Worm (Caenorhabditis elegans) whole organism, L1 larva: ENCODE measurements around the gene agxt-1.

Experiments
- C04F5.9 ChIP-seq: sonication (generic microtip); optimal IDR thresholded peaks from 2 replicates; lab custom pipeline; 2016; ENCODE audit warnings: missing genetic modification characterization, missing compliant biosample characterization
- Y116A8C.19 ChIP-seq: sonication (generic microtip); optimal IDR thresholded peaks from 2 replicates; lab custom pipeline; 2016; ENCODE audit warnings: missing compliant biosample characterization, missing genetic modification characterization, borderline replicate concordance
- aha-1 ChIP-seq: fragments of 150-350 bp; optimal IDR thresholded peaks from 2 replicates; lab custom pipeline; 2014; ENCODE audit warnings: missing biosample characterization, missing genetic modification characterization
- blmp-1 ChIP-seq: fragments of 150-350 bp; optimal IDR thresholded peaks from 2 replicates; lab custom pipeline; 2014; ENCODE audit warnings: missing biosample characterization, missing genetic modification characterization
- ceh-63 ChIP-seq: fragments of 200-800 bp; sonication (Bioruptor generic); optimal IDR thresholded peaks from 2 replicates; lab custom pipeline; 2018; ENCODE audit warnings: mild to moderate bottlenecking, missing genetic modification characterization, missing compliant biosample characterization
- ces-1 ChIP-seq: fragments of 150-350 bp; optimal IDR thresholded peaks from 2 replicates; lab custom pipeline; 2014; ENCODE audit warnings: missing biosample characterization, missing genetic modification reagents, missing genetic modification characterization
- dpl-1 ChIP-seq, 3 experiments: fragments of 150-350 bp in 2 of 3; sonication (generic microtip) in 1 of 3; optimal IDR thresholded peaks; 2 replicates each; lab custom pipeline; 2014 to 2017; ENCODE audit warnings: missing biosample characterization in 3 of 3, missing genetic modification characterization in 3 of 3, missing genetic modification reagents in 3 of 3
- dsc-1 ChIP-seq: sonication (generic microtip); optimal IDR thresholded peaks from 2 replicates; lab custom pipeline; 2016; ENCODE audit warnings: mild to moderate bottlenecking, missing genetic modification characterization, missing compliant biosample characterization
- efl-1 ChIP-seq, 4 experiments: fragments of 150-350 bp; optimal IDR thresholded peaks in 3 of 4; peaks in 1 of 4; 1 replicate in 1 of 4; 2 replicates in 3 of 4; lab custom pipeline; 2014; ENCODE audit warnings: missing biosample characterization in 2 of 4, missing genetic modification characterization in 2 of 4, missing genetic modification reagents in 2 of 4
- efl-3 ChIP-seq: fragments of 200-800 bp; sonication (Bioruptor generic); optimal IDR thresholded peaks from 2 replicates; lab custom pipeline; 2018; ENCODE audit warnings: mild to moderate bottlenecking, missing genetic modification characterization, missing compliant biosample characterization
- egl-13 ChIP-seq: sonication (generic microtip); optimal IDR thresholded peaks from 2 replicates; lab custom pipeline; 2016; ENCODE audit warnings: missing genotype, missing genetic modification reagents, missing genetic modification characterization, missing compliant biosample characterization
- egl-27 ChIP-seq, 2 experiments: fragments of 150-350 bp in 1 of 2; sonication (generic microtip); optimal IDR thresholded peaks; 3 replicates each; lab custom pipeline; 2017 to 2018; ENCODE audit warnings: missing biosample characterization in 2 of 2, missing genetic modification characterization in 2 of 2, missing genetic modification reagents in 2 of 2
- elt-3 ChIP-seq, 6 experiments: fragments of 150-350 bp in 1 of 6; sonication (generic microtip); optimal IDR thresholded peaks; 2 replicates each; lab custom pipeline; 2017 to 2018; ENCODE audit warnings: missing biosample characterization in 6 of 6, missing genetic modification characterization in 6 of 6, inconsistent platforms in 1 of 6
- ets-5 ChIP-seq: fragments of 200-800 bp; sonication (Bioruptor generic); IDR thresholded peaks from 2 replicates; pipeline ENCODE4 v1.3.6; 2022; ENCODE audit warnings: missing genetic modification characterization, missing compliant biosample characterization
- fkh-8 ChIP-seq: sonication (generic microtip); optimal IDR thresholded peaks from 2 replicates; lab custom pipeline; 2016; ENCODE audit warnings: mild to moderate bottlenecking, missing genetic modification characterization, missing compliant biosample characterization
- irx-1 ChIP-seq: sonication (generic microtip); optimal IDR thresholded peaks from 2 replicates; lab custom pipeline; 2016; ENCODE audit warnings: missing genetic modification characterization, missing compliant biosample characterization
- jun-1 ChIP-seq: fragments of 150-350 bp; optimal IDR thresholded peaks from 2 replicates; lab custom pipeline; 2014; ENCODE audit warnings: missing biosample characterization, missing genetic modification reagents, missing genetic modification characterization
- lin-14 ChIP-seq: fragments of 200-800 bp; sonication (Bioruptor generic); optimal IDR thresholded peaks from 2 replicates; lab custom pipeline; 2018; ENCODE audit warnings: mild to moderate bottlenecking, missing genetic modification characterization, moderate library complexity, missing compliant biosample characterization
- lin-35 ChIP-seq, 2 experiments: fragments of 150-350 bp; optimal IDR thresholded peaks; 2 replicates each; lab custom pipeline; 2014; ENCODE audit warnings: missing biosample characterization in 2 of 2, missing genetic modification characterization in 2 of 2, missing genetic modification reagents in 2 of 2
- lin-39 ChIP-seq: fragments of 150-350 bp; optimal IDR thresholded peaks from 2 replicates; lab custom pipeline; 2014; ENCODE audit warnings: missing biosample characterization, missing genetic modification reagents, missing genetic modification characterization
- lir-3 ChIP-seq: sonication (generic microtip); optimal IDR thresholded peaks from 2 replicates; lab custom pipeline; 2016; ENCODE audit warnings: mild to moderate bottlenecking, missing genetic modification characterization, moderate library complexity, missing compliant biosample characterization; ENCODE audit not compliant: poor library complexity
- lsy-2 ChIP-seq, 2 experiments: fragments of 150-350 bp; optimal IDR thresholded peaks; 2 replicates each; lab custom pipeline; 2014; ENCODE audit warnings: missing biosample characterization in 2 of 2, missing genetic modification characterization in 2 of 2
- mef-2 ChIP-seq: fragments of 150-350 bp; optimal IDR thresholded peaks from 2 replicates; lab custom pipeline; 2014; ENCODE audit warnings: missing biosample characterization, missing genetic modification characterization
- mep-1 ChIP-seq: fragments of 150-350 bp; optimal IDR thresholded peaks from 2 replicates; lab custom pipeline; 2014; ENCODE audit warnings: missing biosample characterization, missing genetic modification characterization
- nhr-11 ChIP-seq: fragments of 150-350 bp; optimal IDR thresholded peaks from 2 replicates; lab custom pipeline; 2014; ENCODE audit warnings: missing biosample characterization, missing genetic modification characterization
- nhr-28 ChIP-seq: fragments of 150-350 bp; optimal IDR thresholded peaks from 2 replicates; lab custom pipeline; 2014; ENCODE audit warnings: missing biosample characterization, missing genetic modification characterization
- nhr-47 ChIP-seq: sonication (generic microtip); optimal IDR thresholded peaks from 2 replicates; lab custom pipeline; 2016; ENCODE audit warnings: mild to moderate bottlenecking, missing genetic modification characterization, moderate library complexity, missing compliant biosample characterization
- nhr-77 ChIP-seq: fragments of 150-350 bp; optimal IDR thresholded peaks from 2 replicates; lab custom pipeline; 2014; ENCODE audit warnings: missing biosample characterization, missing genetic modification characterization
- pax-3 ChIP-seq: fragments of 200-800 bp; sonication (Bioruptor generic); optimal IDR thresholded peaks from 2 replicates; lab custom pipeline; 2018; ENCODE audit warnings: mild to moderate bottlenecking, missing genetic modification characterization, moderate library complexity, missing compliant biosample characterization
- skn-1 ChIP-seq: fragments of 150-350 bp; optimal IDR thresholded peaks from 2 replicates; lab custom pipeline; 2014; ENCODE audit warnings: missing biosample characterization, missing genetic modification characterization
- sox-4 ChIP-seq: sonication (generic microtip); optimal IDR thresholded peaks from 2 replicates; lab custom pipeline; 2016; ENCODE audit warnings: missing genetic modification characterization, missing compliant biosample characterization
- sptf-1 ChIP-seq: fragments of 150-350 bp; optimal IDR thresholded peaks from 2 replicates; lab custom pipeline; 2014; ENCODE audit warnings: missing biosample characterization, missing genetic modification characterization
- swsn-7 ChIP-seq: sonication (generic microtip); optimal IDR thresholded peaks from 2 replicates; lab custom pipeline; 2016; ENCODE audit warnings: missing genetic modification characterization, missing compliant biosample characterization
- tbx-2 ChIP-seq: sonication (generic microtip); optimal IDR thresholded peaks from 2 replicates; lab custom pipeline; 2016; ENCODE audit warnings: missing genetic modification characterization, missing compliant biosample characterization
- unc-130 ChIP-seq: fragments of 150-350 bp; optimal IDR thresholded peaks from 2 replicates; lab custom pipeline; 2017; ENCODE audit warnings: missing biosample characterization, missing genetic modification characterization, inconsistent platforms
- unc-98 ChIP-seq: fragments of 200-800 bp; sonication (Bioruptor generic); IDR thresholded peaks from 2 replicates; pipeline ENCODE4 v1.3.6; 2022; ENCODE audit warnings: missing genetic modification characterization, missing compliant biosample characterization

The agxt-1 gene

DNA sequence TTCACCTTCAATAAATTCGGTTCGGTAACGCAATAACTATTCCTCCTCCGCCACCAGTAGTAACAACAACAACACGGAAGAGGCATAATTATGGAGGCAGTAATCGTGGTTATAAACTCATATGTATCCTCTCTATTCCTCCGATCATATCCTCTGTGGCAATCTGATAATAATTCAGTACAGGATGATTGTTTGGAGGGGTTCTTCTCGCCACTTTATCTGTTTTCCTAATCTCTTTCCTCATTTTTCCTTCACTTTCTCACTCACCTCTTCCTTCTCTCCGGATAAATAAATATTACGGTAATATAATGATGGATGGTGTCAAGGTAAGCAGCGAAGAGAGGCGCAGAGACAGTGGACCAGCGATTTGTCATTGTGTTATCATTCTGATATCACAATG is 45.1 kb downstream of the agxt-1 start:
- TF ChIP-seq elt-3 (tag; optimal IDR thresholded peaks at IDR 0.05; lab: Kevin White, UChicago) (peak in 1 of 6 experiments; percentile 30), irx-1 (no peak), ets-5 (GFP tag; lab: Robert Waterston, UW) (no peak), blmp-1 (tag; lab: Kevin White, UChicago) (peak; percentile 47)
- TF ChIP-seq, all 84 proteins: peak for 2

DNA sequence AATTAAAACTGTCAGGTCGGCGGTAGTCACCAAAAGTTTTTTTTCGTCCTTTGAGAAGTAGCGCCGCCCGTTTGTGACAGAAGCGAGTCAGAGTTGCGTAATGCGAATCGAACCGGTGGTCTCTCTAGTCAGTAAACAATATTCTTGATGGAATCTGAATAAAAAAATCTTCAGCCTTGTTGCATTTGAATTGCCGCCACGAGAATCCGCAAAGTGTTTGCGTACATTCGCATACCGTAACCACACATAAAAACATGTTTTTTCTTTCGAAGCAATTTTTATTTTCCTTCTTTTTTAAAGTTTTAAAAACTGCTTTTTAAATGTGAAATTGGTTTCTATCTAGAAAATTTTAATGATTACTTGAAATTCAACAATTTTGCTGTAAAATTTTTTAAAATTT is 45.6 kb downstream of the agxt-1 start:
- TF ChIP-seq efl-1 (optimal IDR thresholded peaks at IDR 0.05; lab: Kevin White, UChicago), result peak in 1 of 2 experiments; percentile 17
- TF ChIP-seq efl-1 (GFP tag; optimal IDR thresholded peaks at IDR 0.05 in 1 of 2; lab: Kevin White, UChicago), result peak; percentile 51 to 72
- peak in 2 of 3 experiments; percentile 32 to 45 for TF ChIP-seq dpl-1 (GFP tag; optimal IDR thresholded peaks at IDR 0.05; lab: Kevin White, UChicago)
- no peak for TF ChIP-seq C04F5.9
- no peak for TF ChIP-seq egl-27 (tag; optimal IDR thresholded peaks at IDR 0.05; lab: Kevin White, UChicago)
- peak in 1 of 2 experiments; percentile 76 for TF ChIP-seq lsy-2 (tag; optimal IDR thresholded peaks at IDR 0.05; lab: Kevin White, UChicago)
- TF ChIP-seq lin-35 (GFP tag; optimal IDR thresholded peaks at IDR 0.05; lab: Kevin White, UChicago), result peak in 1 of 2 experiments; percentile 41

DNA sequence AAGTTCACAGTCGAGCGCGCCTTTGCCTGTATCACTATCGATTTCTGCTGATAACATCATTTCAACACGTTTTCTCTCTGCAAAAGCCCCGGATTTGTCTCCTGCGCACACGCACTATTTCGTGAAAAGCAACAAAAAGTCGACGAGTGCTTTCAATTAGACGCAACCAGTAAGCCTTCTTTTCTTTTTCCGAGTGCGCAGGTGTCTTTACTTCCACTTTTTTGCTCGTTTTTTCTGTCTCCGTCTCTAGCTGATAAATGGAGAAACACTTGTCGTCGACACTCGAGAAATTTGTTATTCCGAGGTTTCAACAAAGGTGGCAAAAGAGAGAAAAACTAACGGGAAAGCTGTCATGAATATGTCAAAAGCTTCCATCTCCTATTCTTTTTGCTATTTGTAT is 46.2 kb downstream of the agxt-1 start:
- TF ChIP-seq nhr-77 (tag; lab: Kevin White, UChicago) (peak; percentile 33), nhr-28 (tag; lab: Kevin White, UChicago) (no peak), nhr-11 (tag; lab: Kevin White, UChicago) (no peak), lin-39 (tag; lab: Kevin White, UChicago) (no peak), fkh-8 (tag; lab: Kevin White, UChicago) (peak; percentile 44), lin-14 (GFP tag; lab: Kevin White, UChicago) (peak; percentile 61)

DNA sequence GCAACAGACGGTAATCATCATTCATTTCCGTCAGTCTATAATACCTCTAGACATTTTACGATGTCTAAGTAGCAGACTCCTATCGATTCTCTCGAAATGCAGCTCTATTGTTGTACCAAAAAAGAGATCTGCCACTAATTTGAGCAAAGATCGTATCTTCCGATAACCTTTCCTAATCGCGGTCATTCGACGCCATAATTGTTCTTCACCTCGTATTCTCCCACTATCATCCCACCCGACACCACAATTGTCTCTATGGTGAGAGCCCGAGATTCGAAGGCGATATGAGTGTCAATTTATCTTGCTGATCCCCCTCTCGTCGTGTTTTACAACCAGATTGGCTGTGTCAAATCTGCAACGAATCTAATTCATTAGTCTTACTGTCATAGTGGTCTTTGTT is 50.0 kb downstream of the agxt-1 start:
- TF ChIP-seq sox-4 (tag; lab: Kevin White, UChicago) (no peak), ceh-63 (GFP tag; lab: Kevin White, UChicago) (no peak), sptf-1 (tag; lab: Kevin White, UChicago) (no peak), dsc-1 (tag; lab: Kevin White, UChicago) (no peak)

DNA sequence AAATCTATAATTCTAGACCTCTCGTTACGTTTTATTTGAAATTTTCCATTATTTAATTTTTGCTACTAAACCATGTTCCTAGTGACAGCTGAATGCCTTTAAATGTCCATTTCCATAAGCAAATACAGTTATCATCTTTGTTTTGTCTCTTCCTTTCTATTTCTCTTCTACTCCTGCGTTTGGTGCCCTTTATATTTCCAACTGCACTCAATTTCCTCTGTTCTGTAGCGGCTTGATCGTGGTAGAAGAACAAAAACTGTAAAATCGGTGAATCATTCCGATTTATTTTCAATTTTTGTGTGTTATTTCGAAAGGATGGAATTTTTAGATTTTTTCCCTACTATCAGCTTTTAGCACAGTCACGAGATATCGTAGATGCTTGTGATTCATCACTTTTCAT is 50.5 kb downstream of the agxt-1 start:
- TF ChIP-seq Y116A8C.19 (tag; lab: Kevin White, UChicago) (no peak), swsn-7 (tag; lab: Kevin White, UChicago) (no peak), ces-1 (GFP tag; lab: Kevin White, UChicago) (no peak), jun-1 (no peak), efl-3 (GFP tag; lab: Kevin White, UChicago) (no peak), pax-3 (tag; lab: Kevin White, UChicago) (no peak), egl-13 (tag; lab: Kevin White, UChicago) (no peak), unc-98 (GFP tag; lab: Robert Waterston, UW) (no peak), unc-130 (tag; lab: Kevin White, UChicago) (no peak), aha-1 (tag; lab: Kevin White, UChicago) (no peak), nhr-47 (tag; lab: Kevin White, UChicago) (no peak), tbx-2 (tag; lab: Kevin White, UChicago) (no peak), lir-3 (tag; lab: Kevin White, UChicago) (no peak), mef-2 (tag; lab: Kevin White, UChicago) (no peak), mep-1 (tag; lab: Kevin White, UChicago) (no peak), lin-14 (GFP tag; lab: Kevin White, UChicago) (no peak), irx-1 (no peak), skn-1 (tag; lab: Kevin White, UChicago) (no peak)
